Worm (Caenorhabditis elegans): Measurements from ENCODE around the gene gsy-1.
A peak's percentile ranks its signal among the peaks of the same experiment; 100 is the strongest.

gsy-1 gene

DNA sequence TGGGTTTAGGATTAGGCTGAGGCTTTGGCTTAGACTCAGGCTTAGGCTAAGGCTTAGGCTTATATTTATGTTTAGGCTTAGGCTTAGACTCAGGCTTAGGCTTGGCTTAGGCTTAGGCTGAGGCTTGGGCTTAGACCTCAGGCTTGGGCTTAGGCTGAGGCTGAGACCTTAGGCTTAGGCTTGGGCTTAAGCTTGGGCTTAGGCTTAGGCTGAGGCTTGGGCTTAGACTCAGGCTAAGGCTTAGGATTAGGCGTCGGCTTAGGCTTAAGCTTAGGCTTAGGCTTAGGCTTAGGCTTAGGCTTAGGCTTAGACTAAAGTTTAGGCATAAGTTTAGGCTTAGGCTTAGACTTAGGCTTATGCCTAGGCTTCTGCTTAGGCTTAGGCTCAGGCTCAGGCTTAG lies 53.5 kb downstream of the gsy-1 start:
- TF ChIP-seq ceh-8 (GFP tag; optimal IDR thresholded peaks at IDR 0.05) (no peak), snpc-4 (tag; optimal IDR thresholded peaks at IDR 0.05) (no peak), nhr-237 (tag; optimal IDR thresholded peaks at IDR 0.05) (no peak), elt-2 (tag; optimal IDR thresholded peaks at IDR 0.05) (no peak), mab-9 (GFP tag; IDR thresholded peaks at IDR 0.05) (no peak), sox-4 (tag; optimal IDR thresholded peaks at IDR 0.05) (no peak), nhr-84 (tag; optimal IDR thresholded peaks at IDR 0.05) (no peak), nhr-19 (GFP tag; conservative IDR thresholded peaks at IDR 0.05) (no peak), C34B4.2 (tag; optimal IDR thresholded peaks at IDR 0.05) (no peak), nhr-11 (tag; optimal IDR thresholded peaks at IDR 0.05) (no peak), nhr-47 (tag; optimal IDR thresholded peaks at IDR 0.05) (no peak), nhr-12 (tag; optimal IDR thresholded peaks at IDR 0.05) (no peak), fkh-8 (tag; optimal IDR thresholded peaks at IDR 0.05) (no peak), ces-1 (GFP tag; optimal IDR thresholded peaks at IDR 0.05) (no peak), nhr-77 (tag; optimal IDR thresholded peaks at IDR 0.05) (no peak), swsn-7 (tag; optimal IDR thresholded peaks at IDR 0.05) (no peak), ztf-11 (tag; optimal IDR thresholded peaks at IDR 0.05) (no peak), ztf-4 (tag; optimal IDR thresholded peaks at IDR 0.05) (no peak), unc-30 (tag; optimal IDR thresholded peaks at IDR 0.05) (no peak)

- no peak for TF ChIP-seq lin-35 (GFP tag; optimal IDR thresholded peaks at IDR 0.05)
- TF ChIP-seq ceh-82 (tag; optimal IDR thresholded peaks at IDR 0.05) = no peak
- TF ChIP-seq hlh-17 (GFP tag; optimal IDR thresholded peaks at IDR 0.05; ENCODE audit: borderline replicate concordance) = no peak
- TF ChIP-seq elt-2 (tag; optimal IDR thresholded peaks at IDR 0.05) = peak; percentile 71
- TF ChIP-seq ces-1 (GFP tag; optimal IDR thresholded peaks at IDR 0.05) = no peak
- TF ChIP-seq elt-3 (tag; optimal IDR thresholded peaks at IDR 0.05) = peak in 1 of 6 experiments; percentile 15
- no peak for TF ChIP-seq unc-130 (tag; optimal IDR thresholded peaks at IDR 0.05)
- no peak for TF ChIP-seq pag-3 (tag; optimal IDR thresholded peaks at IDR 0.05; ENCODE audit: borderline replicate concordance, insufficient read depth)
Observed at ce11 chrII:12823437-12823836, 54.5 kb downstream of the gsy-1 start, which contains the start of gene Y46G5A.36. TSS of gene Y46G5A.36 (plus strand) at chrII:12823679.

DNA sequence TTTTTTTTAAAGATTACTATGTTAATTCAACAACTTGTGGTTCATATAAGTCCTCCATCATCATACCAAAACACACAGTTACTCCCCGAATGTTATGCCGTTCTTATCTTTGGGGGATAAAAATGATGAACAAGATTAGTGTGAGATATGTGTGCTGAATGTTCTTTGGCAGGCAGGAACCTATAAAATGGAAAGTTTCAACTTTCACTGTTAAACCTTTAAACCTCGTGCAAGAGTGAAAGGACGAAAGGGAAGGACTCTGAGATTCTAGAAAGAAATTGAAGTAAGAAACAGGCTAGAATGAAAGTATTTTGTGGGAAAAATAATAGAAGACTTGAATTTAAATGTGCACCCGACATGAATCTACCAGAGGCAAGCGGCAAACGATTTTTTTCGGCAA lies 57.9 kb downstream of the gsy-1 start:
- TF ChIP-seq blmp-1 (tag; optimal IDR thresholded peaks at IDR 0.05) (peak; percentile 68), nhr-84 (tag; optimal IDR thresholded peaks at IDR 0.05) (no peak)

DNA sequence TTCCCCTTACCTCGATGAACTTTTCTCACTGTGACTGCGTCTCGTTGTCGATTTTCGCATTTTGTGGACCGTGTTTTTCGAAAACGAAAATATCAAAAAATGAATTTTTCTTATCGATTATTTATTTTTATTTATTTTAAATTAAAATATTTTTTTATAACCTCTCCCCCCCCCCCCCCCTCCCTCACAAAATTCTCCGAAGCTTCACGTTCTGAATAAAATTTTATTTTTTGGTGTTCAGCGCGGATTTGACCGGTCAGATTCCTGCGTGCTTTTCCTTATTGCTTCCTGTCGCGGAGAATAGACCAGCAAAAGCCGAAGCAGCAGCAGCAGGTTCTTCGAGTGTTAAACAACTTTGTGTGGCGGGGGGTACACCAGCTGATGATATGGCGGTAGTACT lies 59.4 kb downstream of the gsy-1 start, which contains the start of gene Y46G5A.22:
Y46G5A.22 (minus strand) TSS at position 101 of the 400 bp plus-strand sequence.
- TF ChIP-seq nhr-77 (tag; optimal IDR thresholded peaks at IDR 0.05) (no peak), dpl-1 (GFP tag; optimal IDR thresholded peaks at IDR 0.05) (no peak), elt-3 (tag; optimal IDR thresholded peaks at IDR 0.05) (no peak), sptf-1 (tag; optimal IDR thresholded peaks at IDR 0.05) (no peak), jun-1 (tag; optimal IDR thresholded peaks at IDR 0.05) (no peak), Y116A8C.19 (tag; optimal IDR thresholded peaks at IDR 0.05; ENCODE audit: borderline replicate concordance) (no peak), unc-98 (GFP tag; IDR thresholded peaks at IDR 0.05) (no peak), nhr-19 (GFP tag; conservative IDR thresholded peaks at IDR 0.05) (no peak), snpc-4 (tag; optimal IDR thresholded peaks at IDR 0.05) (no peak), fkh-8 (tag; optimal IDR thresholded peaks at IDR 0.05) (no peak), nhr-90 (tag; optimal IDR thresholded peaks at IDR 0.05; ENCODE audit: poor library complexity) (no peak), ceh-63 (GFP tag; optimal IDR thresholded peaks at IDR 0.05) (no peak), hpl-2 (GFP tag; optimal IDR thresholded peaks at IDR 0.05) (no peak), sup-37 (GFP tag; optimal IDR thresholded peaks at IDR 0.05) (no peak), C34B4.2 (tag; optimal IDR thresholded peaks at IDR 0.05) (no peak), unc-86 (tag; optimal IDR thresholded peaks at IDR 0.05) (no peak), lsy-2 (tag; optimal IDR thresholded peaks at IDR 0.05) (no peak)
